In the genomic region with DNA sequence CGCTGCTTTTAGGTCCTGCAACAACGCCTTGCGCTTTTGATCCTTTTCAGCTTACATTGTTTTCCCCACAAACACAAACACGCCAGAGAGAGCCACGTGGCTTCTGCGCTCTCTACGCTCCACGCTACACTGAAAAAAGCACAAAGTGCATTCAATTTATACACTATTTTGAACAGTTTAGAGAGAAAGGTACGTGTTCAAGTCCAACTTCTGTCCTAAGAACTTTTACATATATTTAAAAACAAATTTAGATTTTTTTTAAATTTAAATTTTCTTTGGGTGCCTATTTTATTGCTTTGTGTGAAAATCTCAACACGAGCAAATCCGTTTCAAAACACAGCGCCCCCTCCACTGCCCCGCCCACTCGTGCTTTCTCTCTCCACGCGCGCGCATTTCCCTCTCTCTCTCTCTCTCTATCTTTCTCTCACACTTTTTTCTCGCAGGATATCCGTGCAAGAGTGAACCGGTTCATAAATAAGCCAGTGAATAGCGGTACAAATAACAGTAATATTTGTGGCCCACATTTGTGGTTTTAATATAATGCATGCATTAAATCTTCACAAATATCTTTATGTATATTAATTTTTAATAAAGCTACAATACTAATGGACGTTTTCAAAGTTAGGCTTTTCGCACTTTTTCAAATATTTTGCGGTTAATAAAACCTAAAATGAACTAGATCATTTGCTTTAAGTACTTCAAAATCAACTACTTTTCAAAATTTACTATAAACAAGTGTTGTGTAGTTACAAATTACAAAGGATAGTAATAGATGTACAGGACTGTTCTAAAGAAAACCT, we compare ENCODE assay signal across 1 fruit fly cellular context.
TF ChIP-seq lines count a peak whose summit lies in the region.

No protein-coding gene starts in this region.

TF ChIP-seq in whole organism, embryonic, 481 proteins besides CTCF, POLR2A, EP300 and RAD21 (continued from another document and continues in another):
- TF ChIP-seq ara (GFP tag; IDR thresholded peaks at IDR 0.05; lab: Robert Waterston, UW) = peak; percentile 82
- peak; percentile 35 for TF ChIP-seq corto (GFP tag; optimal IDR thresholded peaks at IDR 0.05; lab: Kevin White, UChicago)
- TF ChIP-seq CG12942 (GFP tag; optimal IDR thresholded peaks at IDR 0.05; lab: Kevin White, UChicago) = peak; percentile 67
- peak; percentile 60 for TF ChIP-seq CG4820 (GFP tag; optimal IDR thresholded peaks at IDR 0.05; lab: Kevin White, UChicago)
- peak; percentile 66 for TF ChIP-seq nerfin-1 (tag; optimal IDR thresholded peaks at IDR 0.05; lab: Kevin White, UChicago)
- TF ChIP-seq Lpt (GFP tag; optimal IDR thresholded peaks at IDR 0.05; lab: Kevin White, UChicago) = no peak
- TF ChIP-seq pita (GFP tag; optimal IDR thresholded peaks at IDR 0.05; lab: Kevin White, UChicago) = no peak
- peak; percentile 48 for TF ChIP-seq CG1792 (GFP tag; optimal IDR thresholded peaks at IDR 0.05; lab: Kevin White, UChicago)
- no peak for TF ChIP-seq CG13287 (GFP tag; IDR thresholded peaks at IDR 0.05; lab: Robert Waterston, UW; ENCODE audit: partially characterized antibody)
- TF ChIP-seq trh (GFP tag; optimal IDR thresholded peaks at IDR 0.05; lab: Kevin White, UChicago) = no peak
- TF ChIP-seq Pdp1 (GFP tag; optimal IDR thresholded peaks at IDR 0.05; lab: Kevin White, UChicago) = peak; percentile 59
- peak; percentile 72 for TF ChIP-seq CG9932 (GFP tag; IDR thresholded peaks at IDR 0.05; lab: Robert Waterston, UW)
- TF ChIP-seq gem (tag; optimal IDR thresholded peaks at IDR 0.05; lab: Kevin White, UChicago) = peak; percentile 89
- TF ChIP-seq D19B (GFP tag; optimal IDR thresholded peaks at IDR 0.05; lab: Kevin White, UChicago) = peak; percentile 45
- TF ChIP-seq Optix (GFP tag; IDR thresholded peaks at IDR 0.05; lab: Robert Waterston, UW) = peak; percentile 72; the same call in 2 of the 3 replicates
- peak; percentile 68 for TF ChIP-seq Hr3 (GFP tag; optimal IDR thresholded peaks at IDR 0.05; lab: Kevin White, UChicago)
- TF ChIP-seq CG16779 (GFP tag; IDR thresholded peaks at IDR 0.05; lab: Robert Waterston, UW) = no peak
- peak; percentile 83 for TF ChIP-seq Awh (GFP tag; IDR thresholded peaks at IDR 0.05; lab: Robert Waterston, UW)
- peak; percentile 81 for TF ChIP-seq CG30403 (GFP tag; optimal IDR thresholded peaks at IDR 0.05; lab: Kevin White, UChicago)
- TF ChIP-seq Bdp1 (GFP tag; optimal IDR thresholded peaks at IDR 0.05; lab: Kevin White, UChicago) = peak; percentile 31
- TF ChIP-seq Scr (GFP tag; IDR thresholded peaks at IDR 0.05; lab: Robert Waterston, UW; ENCODE audit: partially characterized antibody) = no peak
- no peak for TF ChIP-seq HLHmδ (GFP tag; optimal IDR thresholded peaks at IDR 0.05; lab: Kevin White, UChicago)
- peak; percentile 42 for TF ChIP-seq Dip3 (GFP tag; optimal IDR thresholded peaks at IDR 0.05; lab: Kevin White, UChicago)
- peak; percentile 87 for TF ChIP-seq CG12659 (GFP tag; optimal IDR thresholded peaks at IDR 0.05; lab: Kevin White, UChicago)
- no peak for TF ChIP-seq Bgb (GFP tag; IDR thresholded peaks at IDR 0.05; lab: Robert Waterston, UW; ENCODE audit: partially characterized antibody)
- peak; percentile 49 for TF ChIP-seq jumu (GFP tag; optimal IDR thresholded peaks at IDR 0.05; lab: Kevin White, UChicago)
- TF ChIP-seq crol (GFP tag; IDR thresholded peaks at IDR 0.05; lab: Robert Waterston, UW) = no peak
- peak; percentile 82 for TF ChIP-seq CG18262 (tag; optimal IDR thresholded peaks at IDR 0.05; lab: Kevin White, UChicago)
- no peak for TF ChIP-seq CG4282 (GFP tag; optimal IDR thresholded peaks at IDR 0.05; lab: Kevin White, UChicago)
- TF ChIP-seq pzg (GFP tag; optimal IDR thresholded peaks at IDR 0.05; lab: Kevin White, UChicago) = no peak
- peak; percentile 47 for TF ChIP-seq Camta (GFP tag; optimal IDR thresholded peaks at IDR 0.05; lab: Kevin White, UChicago)
- TF ChIP-seq CG6689 (GFP tag; IDR thresholded peaks at IDR 0.05; lab: Robert Waterston, UW) = peak; percentile 86
- TF ChIP-seq CG1529 (GFP tag; optimal IDR thresholded peaks at IDR 0.05; lab: Kevin White, UChicago) = peak; percentile 73
- peak; percentile 57 for TF ChIP-seq Bteb2 (GFP tag; optimal IDR thresholded peaks at IDR 0.05; lab: Kevin White, UChicago)
- peak; percentile 67 for TF ChIP-seq wdn (GFP tag; IDR thresholded peaks at IDR 0.05; lab: Robert Waterston, UW)
- peak; percentile 59 for TF ChIP-seq CG3065 (GFP tag; optimal IDR thresholded peaks at IDR 0.05; lab: Kevin White, UChicago)
- peak; percentile 90 for TF ChIP-seq CG7839 (tag; optimal IDR thresholded peaks at IDR 0.05; lab: Kevin White, UChicago)
- TF ChIP-seq CG8944 (GFP tag; optimal IDR thresholded peaks at IDR 0.05; lab: Kevin White, UChicago) = peak; percentile 34
- TF ChIP-seq MESR4 (GFP tag; optimal IDR thresholded peaks at IDR 0.05; lab: Kevin White, UChicago) = peak; percentile 22
- TF ChIP-seq z (GFP tag; IDR thresholded peaks at IDR 0.05; lab: Robert Waterston, UW) = no peak
- peak; percentile 84 for TF ChIP-seq HHEX (GFP tag; optimal IDR thresholded peaks at IDR 0.05; lab: Kevin White, UChicago)
- peak; percentile 85 for TF ChIP-seq CG10979 (tag; optimal IDR thresholded peaks at IDR 0.05; lab: Kevin White, UChicago)
- TF ChIP-seq CG14965 (GFP tag; optimal IDR thresholded peaks at IDR 0.05; lab: Kevin White, UChicago; ENCODE audit: borderline replicate concordance) = no peak
- TF ChIP-seq cato (GFP tag; optimal IDR thresholded peaks at IDR 0.05; lab: Kevin White, UChicago; ENCODE audit: borderline replicate concordance) = no peak
- peak; percentile 40 for TF ChIP-seq NK7.1 (GFP tag; optimal IDR thresholded peaks at IDR 0.05; lab: Kevin White, UChicago)
- TF ChIP-seq CG1233 (GFP tag; optimal IDR thresholded peaks at IDR 0.05; lab: Kevin White, UChicago) = peak; percentile 70
- peak; percentile 28 for TF ChIP-seq pho (GFP tag; optimal IDR thresholded peaks at IDR 0.05; lab: Kevin White, UChicago)
- TF ChIP-seq hb (GFP tag; IDR thresholded peaks at IDR 0.05; lab: Robert Waterston, UW; ENCODE audit: partially characterized antibody) = no peak
- TF ChIP-seq dysf (GFP tag; IDR thresholded peaks at IDR 0.05; lab: Robert Waterston, UW) = peak; percentile 90
- no peak for TF ChIP-seq CG9797 (GFP tag; optimal IDR thresholded peaks at IDR 0.05; lab: Kevin White, UChicago)
- peak; percentile 51; the same call in 1 of the 2 replicates for TF ChIP-seq Taf1 (GFP tag; IDR thresholded peaks at IDR 0.05; lab: Robert Waterston, UW)
- TF ChIP-seq E2f2 (GFP tag; IDR thresholded peaks at IDR 0.05; lab: Robert Waterston, UW) = peak; percentile 72
- no peak for TF ChIP-seq usp (GFP tag; optimal IDR thresholded peaks at IDR 0.05; lab: Kevin White, UChicago)
- TF ChIP-seq CG11560 (tag; IDR thresholded peaks at IDR 0.05; lab: Robert Waterston, UW) = peak; percentile 71
- TF ChIP-seq CG17361 (GFP tag; IDR thresholded peaks at IDR 0.05; lab: Robert Waterston, UW) = peak; percentile 85
- TF ChIP-seq CG17385 (GFP tag; optimal IDR thresholded peaks at IDR 0.05; lab: Kevin White, UChicago) = peak; percentile 82
- peak; percentile 45 for TF ChIP-seq CG2116 (GFP tag; optimal IDR thresholded peaks at IDR 0.05; lab: Kevin White, UChicago)
- peak; percentile 88 for TF ChIP-seq so (GFP tag; IDR thresholded peaks at IDR 0.05; lab: Robert Waterston, UW)
- peak; percentile 86 for TF ChIP-seq scrt (GFP tag; optimal IDR thresholded peaks at IDR 0.05; lab: Kevin White, UChicago)
- peak in 1 of 2 experiments; percentile 38 for TF ChIP-seq Hr78 (GFP tag; optimal IDR thresholded peaks at IDR 0.05; lab: Kevin White, UChicago)
- TF ChIP-seq CG2875 (GFP tag; optimal IDR thresholded peaks at IDR 0.05; lab: Kevin White, UChicago) = peak; percentile 79
- TF ChIP-seq Fer1 (GFP tag; optimal IDR thresholded peaks at IDR 0.05; lab: Kevin White, UChicago) = peak; percentile 92
- peak; percentile 42 for TF ChIP-seq kah (GFP tag; optimal IDR thresholded peaks at IDR 0.05; lab: Kevin White, UChicago)
- no peak for TF ChIP-seq CG11398 (GFP tag; optimal IDR thresholded peaks at IDR 0.05; lab: Kevin White, UChicago)
- peak; percentile 74 for TF ChIP-seq bcd (GFP tag; optimal IDR thresholded peaks at IDR 0.05; lab: Kevin White, UChicago)
- TF ChIP-seq ATbp (GFP tag; optimal IDR thresholded peaks at IDR 0.05; lab: Kevin White, UChicago) = peak; percentile 90
- peak; percentile 85 for TF ChIP-seq lmd (GFP tag; IDR thresholded peaks at IDR 0.05; lab: Robert Waterston, UW)
- TF ChIP-seq CG1024 (GFP tag; IDR thresholded peaks at IDR 0.05; lab: Robert Waterston, UW) = peak; percentile 62
- TF ChIP-seq gsb-n (tag; optimal IDR thresholded peaks at IDR 0.05; lab: Kevin White, UChicago) = peak; percentile 69
- peak; percentile 19 for TF ChIP-seq NC2β (GFP tag; optimal IDR thresholded peaks at IDR 0.05; lab: Kevin White, UChicago)
- TF ChIP-seq CG8281 (tag; optimal IDR thresholded peaks at IDR 0.05; lab: Kevin White, UChicago) = peak; percentile 21
- TF ChIP-seq CG15073 (GFP tag; optimal IDR thresholded peaks at IDR 0.05; lab: Kevin White, UChicago) = peak; percentile 41
- TF ChIP-seq CG12391 (tag; optimal IDR thresholded peaks at IDR 0.05; lab: Kevin White, UChicago) = peak; percentile 86
- no peak for TF ChIP-seq CG2129 (GFP tag; IDR thresholded peaks at IDR 0.05; lab: Robert Waterston, UW; ENCODE audit: partially characterized antibody)
- TF ChIP-seq CG12219 (GFP tag; optimal IDR thresholded peaks at IDR 0.05; lab: Kevin White, UChicago) = peak; percentile 69
- peak; percentile 83 for TF ChIP-seq az2 (GFP tag; optimal IDR thresholded peaks at IDR 0.05; lab: Kevin White, UChicago)
- peak; percentile 81 for TF ChIP-seq Asciz (GFP tag; optimal IDR thresholded peaks at IDR 0.05; lab: Kevin White, UChicago)
- TF ChIP-seq NC2α (GFP tag; optimal IDR thresholded peaks at IDR 0.05; lab: Kevin White, UChicago) = peak; percentile 11
- TF ChIP-seq CG4360 (GFP tag; IDR thresholded peaks at IDR 0.05; lab: Robert Waterston, UW) = no peak
- peak; percentile 68 for TF ChIP-seq CG14710 (tag; optimal IDR thresholded peaks at IDR 0.05; lab: Kevin White, UChicago)
- peak; percentile 41 for TF ChIP-seq Jarid2 (GFP tag; optimal IDR thresholded peaks at IDR 0.05; lab: Kevin White, UChicago)
- peak; percentile 26 for TF ChIP-seq CG4617 (GFP tag; optimal IDR thresholded peaks at IDR 0.05; lab: Kevin White, UChicago; ENCODE audit: borderline replicate concordance)
- peak; percentile 49 for TF ChIP-seq zen (tag; optimal IDR thresholded peaks at IDR 0.05; lab: Kevin White, UChicago)
- no peak for TF ChIP-seq CG8478 (optimal IDR thresholded peaks at IDR 0.05; lab: Kevin White, UChicago)
- peak; percentile 87 for TF ChIP-seq CG2678 (tag; optimal IDR thresholded peaks at IDR 0.05; lab: Kevin White, UChicago)
- TF ChIP-seq ro (GFP tag; IDR thresholded peaks at IDR 0.05; lab: Robert Waterston, UW) = 0 out of 2 replicates have a peak, but pooled peaks have one; percentile 41
- TF ChIP-seq Fer2 (tag; optimal IDR thresholded peaks at IDR 0.05; lab: Kevin White, UChicago) = no peak
- peak; percentile 87 for TF ChIP-seq Xbp1 (GFP tag; optimal IDR thresholded peaks at IDR 0.05; lab: Kevin White, UChicago)
- peak; percentile 62 for TF ChIP-seq Nf-YC (tag; optimal IDR thresholded peaks at IDR 0.05; lab: Kevin White, UChicago)
- TF ChIP-seq gt (GFP tag; IDR thresholded peaks at IDR 0.05; lab: Robert Waterston, UW) = peak; percentile 38; the same call in 1 of the 2 replicates
- 0 out of 3 replicates have a peak, but pooled peaks have one; percentile 64 for TF ChIP-seq CG6175 (GFP tag; IDR thresholded peaks at IDR 0.05; lab: Robert Waterston, UW)
- TF ChIP-seq Antp (GFP tag; optimal IDR thresholded peaks at IDR 0.05; lab: Kevin White, UChicago) = peak; percentile 46
- peak; percentile 75 for TF ChIP-seq HmgZ (tag; optimal IDR thresholded peaks at IDR 0.05; lab: Kevin White, UChicago)
- TF ChIP-seq CG17912 (GFP tag; optimal IDR thresholded peaks at IDR 0.05; lab: Kevin White, UChicago) = no peak
- peak; percentile 93 for TF ChIP-seq Atf6 (GFP tag; IDR thresholded peaks at IDR 0.05; lab: Robert Waterston, UW)
- peak; percentile 87 for TF ChIP-seq CG2712 (tag; optimal IDR thresholded peaks at IDR 0.05; lab: Kevin White, UChicago)
- TF ChIP-seq CG13424 (tag; optimal IDR thresholded peaks at IDR 0.05; lab: Kevin White, UChicago) = peak; percentile 81
- peak; percentile 66 for TF ChIP-seq CG17829 (tag; optimal IDR thresholded peaks at IDR 0.05; lab: Kevin White, UChicago)
- TF ChIP-seq BEAF-32 (GFP tag; optimal IDR thresholded peaks at IDR 0.05; lab: Kevin White, UChicago) = no peak
- TF ChIP-seq CG11247 (GFP tag; IDR thresholded peaks at IDR 0.05; lab: Robert Waterston, UW) = peak; percentile 81
- TF ChIP-seq CG3726 (GFP tag; IDR thresholded peaks at IDR 0.05; lab: Robert Waterston, UW) = peak; percentile 78; the same call in 1 of the 3 replicates
- peak; percentile 83 for TF ChIP-seq CG14441 (GFP tag; IDR thresholded peaks at IDR 0.05; lab: Robert Waterston, UW)
- TF ChIP-seq CG31224 (GFP tag; IDR thresholded peaks at IDR 0.05; lab: Robert Waterston, UW) = peak; percentile 47; the same call in 1 of the 2 replicates
- TF ChIP-seq Mad (GFP tag; optimal IDR thresholded peaks at IDR 0.05; lab: Kevin White, UChicago) = peak; percentile 17
- TF ChIP-seq nau (GFP tag; optimal IDR thresholded peaks at IDR 0.05; lab: Kevin White, UChicago) = peak; percentile 74
- TF ChIP-seq Hmr (GFP tag; optimal IDR thresholded peaks at IDR 0.05; lab: Kevin White, UChicago) = peak; percentile 92
- no peak for TF ChIP-seq pan (optimal IDR thresholded peaks at IDR 0.05; lab: Kevin White, UChicago)
- peak in 1 of 2 experiments; percentile 88 for TF ChIP-seq pan (GFP tag; optimal IDR thresholded peaks at IDR 0.05 in 1 of 2, IDR thresholded peaks at IDR 0.05 in 1 of 2)
- TF ChIP-seq CG8765 (GFP tag; IDR thresholded peaks at IDR 0.05; lab: Robert Waterston, UW) = no peak
- TF ChIP-seq eyg (GFP tag; optimal IDR thresholded peaks at IDR 0.05; lab: Kevin White, UChicago) = no peak
- peak; percentile 42 for TF ChIP-seq Myb (GFP tag; optimal IDR thresholded peaks at IDR 0.05; lab: Kevin White, UChicago)
- no peak for TF ChIP-seq CG42726 (GFP tag; IDR thresholded peaks at IDR 0.05; lab: Robert Waterston, UW; ENCODE audit: partially characterized antibody)
- TF ChIP-seq CG3281 (GFP tag; optimal IDR thresholded peaks at IDR 0.05; lab: Kevin White, UChicago) = peak; percentile 85
- no peak for TF ChIP-seq CG15479 (GFP tag; optimal IDR thresholded peaks at IDR 0.05; lab: Kevin White, UChicago)
- TF ChIP-seq CG3407 (GFP tag; optimal IDR thresholded peaks at IDR 0.05; lab: Kevin White, UChicago) = peak; percentile 77
- TF ChIP-seq Sry-β (GFP tag; optimal IDR thresholded peaks at IDR 0.05; lab: Kevin White, UChicago) = peak; percentile 12
- TF ChIP-seq Nf-YA (GFP tag; IDR thresholded peaks at IDR 0.05; lab: Robert Waterston, UW) = peak; percentile 71
- TF ChIP-seq yki (optimal IDR thresholded peaks at IDR 0.05; lab: Kevin White, UChicago) = no peak
- no peak for TF ChIP-seq tll (GFP tag; optimal IDR thresholded peaks at IDR 0.05; lab: Kevin White, UChicago)
- peak; percentile 26 for TF ChIP-seq CG18011 (GFP tag; optimal IDR thresholded peaks at IDR 0.05; lab: Kevin White, UChicago)
